Fruit fly (Drosophila melanogaster) whole organism, embryonic: ENCODE results near the gene CG32437.

Experiments
- Bgb ChIP-seq: fragments of 200-800 bp; sonication (Bioruptor generic); IDR thresholded peaks from 2 replicates; pipeline ENCODE4 v1.3.6; 2022; ENCODE audit warnings: missing biosample characterization, missing genetic modification characterization; ENCODE audit not compliant: partially characterized antibody
- Bteb2 ChIP-seq: fragments of 200-800 bp; sonication (Bioruptor generic); optimal IDR thresholded peaks from 2 replicates; lab custom pipeline; 2016; ENCODE audit warnings: missing biosample characterization, missing genetic modification characterization
- CG10321 ChIP-seq: fragments of 200-800 bp; sonication (Bioruptor generic); IDR thresholded peaks from 2 replicates; pipeline ENCODE4 v1.3.6; 2022; ENCODE audit warnings: missing biosample characterization, missing genetic modification characterization
- CG10431 ChIP-seq: fragments of 200-800 bp; sonication (Bioruptor generic); optimal IDR thresholded peaks from 3 replicates; lab custom pipeline; 2018; ENCODE audit warnings: missing biosample characterization, mild to moderate bottlenecking, missing genetic modification characterization
- CG14710 ChIP-seq: fragments of 200-800 bp; sonication (Bioruptor generic); optimal IDR thresholded peaks from 3 replicates; lab custom pipeline; 2019; ENCODE audit warnings: missing biosample characterization, mild to moderate bottlenecking, missing genetic modification characterization, moderate library complexity
- CG1647 ChIP-seq: fragments of 200-800 bp; sonication (Bioruptor generic); optimal IDR thresholded peaks from 3 replicates; lab custom pipeline; 2016; ENCODE audit warnings: missing biosample characterization, missing genetic modification characterization
- CG17359 ChIP-seq: fragments of 200-800 bp; sonication (Bioruptor generic); optimal IDR thresholded peaks from 3 replicates; lab custom pipeline; 2018; ENCODE audit warnings: missing biosample characterization, mild to moderate bottlenecking, missing genetic modification characterization, moderate library complexity
- CG2199 ChIP-seq: fragments of 200-800 bp; sonication (Bioruptor generic); IDR thresholded peaks from 3 replicates; pipeline ENCODE4 v1.3.6; 2022; ENCODE audit warnings: missing biosample characterization, missing genetic modification characterization
- CG31388 ChIP-seq: fragments of 200-800 bp; sonication (Bioruptor generic); optimal IDR thresholded peaks from 2 replicates; lab custom pipeline; 2016; ENCODE audit warnings: missing biosample characterization, missing genetic modification characterization
- CG4282 ChIP-seq: fragments of 200-800 bp; sonication (Bioruptor generic); optimal IDR thresholded peaks from 2 replicates; lab custom pipeline; 2016; ENCODE audit warnings: missing biosample characterization, missing genetic modification characterization
- CG4360 ChIP-seq: fragments of 200-800 bp; sonication (Bioruptor generic); IDR thresholded peaks from 2 replicates; pipeline ENCODE4 v1.3.6; 2022; ENCODE audit warnings: missing biosample characterization, missing genetic modification characterization
- CG4854 ChIP-seq: fragments of 200-800 bp; sonication (Bioruptor generic); optimal IDR thresholded peaks from 2 replicates; lab custom pipeline; 2016; ENCODE audit warnings: missing biosample characterization, missing genetic modification characterization, inconsistent platforms
- CG6683 ChIP-seq: fragments of 200-800 bp; sonication (Bioruptor generic); optimal IDR thresholded peaks from 2 replicates; lab custom pipeline; 2017; ENCODE audit warnings: missing biosample characterization, mild to moderate bottlenecking, missing genetic modification characterization, missing genetic modification reagents
- CG7372 ChIP-seq: fragments of 200-800 bp; sonication (Bioruptor generic); IDR thresholded peaks from 2 replicates; pipeline ENCODE4 v1.3.6; 2022; ENCODE audit warnings: missing biosample characterization, missing genetic modification characterization
- CG8089 ChIP-seq: fragments of 200-800 bp; sonication (Bioruptor generic); optimal IDR thresholded peaks from 3 replicates; lab custom pipeline; 2016; ENCODE audit warnings: missing biosample characterization, missing genetic modification characterization
- CG8290 ChIP-seq, 3 experiments: fragments of 200-800 bp; sonication (Bioruptor generic); optimal IDR thresholded peaks; 2 replicates each; lab custom pipeline; 2016 to 2019; ENCODE audit warnings: missing biosample characterization in 3 of 3, missing genetic modification characterization in 3 of 3, mild to moderate bottlenecking in 2 of 3, moderate library complexity in 1 of 3
- CG8765 ChIP-seq: fragments of 200-800 bp; sonication (Bioruptor generic); IDR thresholded peaks from 2 replicates; pipeline ENCODE4 v1.3.6; 2022; ENCODE audit warnings: missing biosample characterization, missing genetic modification characterization
- Dll ChIP-seq: fragments of 200-800 bp; sonication (Bioruptor generic); IDR thresholded peaks from 4 replicates; pipeline ENCODE4 v1.3.6; 2022; ENCODE audit warnings: missing biosample characterization, missing genetic modification characterization; ENCODE audit not compliant: partially characterized antibody
- E2f1 ChIP-seq: fragments of 200-800 bp; sonication (Bioruptor generic); IDR thresholded peaks from 2 replicates; pipeline ENCODE4 v1.3.6; 2022; ENCODE audit warnings: missing biosample characterization, missing genetic modification characterization
- H2.0 ChIP-seq: fragments of 200-800 bp; sonication (Bioruptor generic); IDR thresholded peaks from 2 replicates; pipeline ENCODE4 v1.3.6; 2022; ENCODE audit warnings: missing biosample characterization, missing genetic modification characterization
- Hmr ChIP-seq: fragments of 200-800 bp; sonication (Bioruptor generic); optimal IDR thresholded peaks from 3 replicates; lab custom pipeline; 2017; ENCODE audit warnings: mild to moderate bottlenecking, missing biosample characterization, missing genetic modification reagents, missing genetic modification characterization
- Kr ChIP-seq: fragments of 200-800 bp; sonication (Bioruptor generic); optimal IDR thresholded peaks from 2 replicates; lab custom pipeline; 2017; ENCODE audit warnings: missing biosample characterization, mild to moderate bottlenecking, missing genetic modification characterization
- Med ChIP-seq: fragments of 200-800 bp; sonication (Bioruptor generic); peaks from one replicate; lab custom pipeline; 2016; ENCODE audit warnings: missing biosample characterization, missing genetic modification characterization, mild to moderate bottlenecking, inconsistent platforms, moderate library complexity
- Mes4 ChIP-seq: fragments of 200-800 bp; sonication (Bioruptor generic); optimal IDR thresholded peaks from 2 replicates; lab custom pipeline; 2016; ENCODE audit warnings: missing biosample characterization, missing genetic modification characterization
- Myb ChIP-seq: fragments of 200-800 bp; sonication (Bioruptor generic); optimal IDR thresholded peaks from 2 replicates; lab custom pipeline; 2016; ENCODE audit warnings: missing biosample characterization, missing genetic modification characterization
- Nf-YC ChIP-seq: fragments of 200-800 bp; optimal IDR thresholded peaks from 3 replicates; lab custom pipeline; 2019; ENCODE audit warnings: missing biosample characterization, mild to moderate bottlenecking, missing genetic modification characterization, moderate library complexity
- Optix ChIP-seq: fragments of 200-800 bp; sonication (Bioruptor generic); IDR thresholded peaks from 3 replicates; pipeline ENCODE4 v1.3.6; 2022; ENCODE audit warnings: missing biosample characterization, missing genetic modification characterization
- Six4 ChIP-seq: fragments of 200-800 bp; sonication (Bioruptor generic); optimal IDR thresholded peaks from 2 replicates; lab custom pipeline; 2016; ENCODE audit warnings: missing biosample characterization, missing genetic modification characterization
- Xbp1 ChIP-seq: fragments of 200-800 bp; sonication (Bioruptor generic); optimal IDR thresholded peaks from 3 replicates; lab custom pipeline; 2016; ENCODE audit warnings: missing biosample characterization, mild to moderate bottlenecking, missing genetic modification characterization
- az2 ChIP-seq: fragments of 200-800 bp; sonication (Bioruptor generic); optimal IDR thresholded peaks from 3 replicates; lab custom pipeline; 2016; ENCODE audit warnings: missing biosample characterization, missing genetic modification characterization
- bab2 ChIP-seq: fragments of 200-800 bp; sonication (Bioruptor generic); optimal IDR thresholded peaks from 2 replicates; lab custom pipeline; 2016; ENCODE audit warnings: missing biosample characterization, missing genetic modification characterization
- btn ChIP-seq: fragments of 200-800 bp; sonication (Bioruptor generic); optimal IDR thresholded peaks from 2 replicates; lab custom pipeline; 2016; ENCODE audit warnings: missing biosample characterization, missing genetic modification characterization
- dmrt99B ChIP-seq: fragments of 200-800 bp; sonication (Bioruptor generic); optimal IDR thresholded peaks from 2 replicates; lab custom pipeline; 2018; ENCODE audit warnings: missing biosample characterization, mild to moderate bottlenecking, missing genetic modification characterization, moderate library complexity
- en ChIP-seq: fragments of 200-800 bp; sonication (Bioruptor generic); optimal IDR thresholded peaks from 2 replicates; lab custom pipeline; 2016; ENCODE audit warnings: missing biosample characterization, missing genetic modification characterization
- eyg ChIP-seq: fragments of 200-800 bp; sonication (Bioruptor generic); optimal IDR thresholded peaks from 3 replicates; lab custom pipeline; 2016; ENCODE audit warnings: missing biosample characterization, missing genetic modification characterization
- grn ChIP-seq: fragments of 200-800 bp; sonication (Bioruptor generic); optimal IDR thresholded peaks from 3 replicates; lab custom pipeline; 2017; ENCODE audit warnings: missing biosample characterization, missing genetic modification characterization
- gro ChIP-seq: fragments of 200-800 bp; sonication (Bioruptor generic); optimal IDR thresholded peaks from 2 replicates; lab custom pipeline; 2016; ENCODE audit warnings: missing biosample characterization, missing genetic modification characterization
- her ChIP-seq: fragments of 200-800 bp; sonication (Bioruptor generic); optimal IDR thresholded peaks from 2 replicates; lab custom pipeline; 2016; ENCODE audit warnings: missing biosample characterization, missing genetic modification characterization
- jing ChIP-seq: fragments of 200-800 bp; sonication (Bioruptor generic); optimal IDR thresholded peaks from 2 replicates; lab custom pipeline; 2018; ENCODE audit warnings: missing biosample characterization, mild to moderate bottlenecking, missing genetic modification characterization
- lov ChIP-seq, 2 experiments: fragments of 200-800 bp in 1 of 2; fragments of >200 bp in 1 of 2; sonication (Bioruptor generic) in 1 of 2; IDR thresholded peaks in 1 of 2; optimal IDR thresholded peaks in 1 of 2; 2 replicates in 1 of 2; 3 replicates in 1 of 2; pipeline versions ENCODE4 v1.3.6 to Lab custom; 2017 to 2022; ENCODE audit warnings: missing biosample characterization in 1 of 2, missing genetic modification characterization in 1 of 2
- row ChIP-seq: fragments of 200-800 bp; sonication (Bioruptor generic); IDR thresholded peaks from 3 replicates; pipeline ENCODE4 v1.3.6; 2022; ENCODE audit warnings: missing biosample characterization, missing genetic modification characterization
- schlank ChIP-seq: fragments of 200-800 bp; sonication (Bioruptor generic); optimal IDR thresholded peaks from 2 replicates; lab custom pipeline; 2018; ENCODE audit warnings: missing biosample characterization, mild to moderate bottlenecking, missing genetic modification characterization
- sens ChIP-seq: fragments of 200-800 bp; sonication (Bioruptor generic); peaks from one replicate; lab custom pipeline; 2016; ENCODE audit warnings: missing biosample characterization, missing genetic modification characterization
- seq ChIP-seq: fragments of 200-800 bp; sonication (Bioruptor generic); IDR thresholded peaks from 2 replicates; pipeline ENCODE4 v1.3.6; 2022; ENCODE audit warnings: missing biosample characterization, missing genetic modification characterization
- so ChIP-seq: fragments of 200-800 bp; sonication (Bioruptor generic); IDR thresholded peaks from 3 replicates; pipeline ENCODE4 v1.3.6; 2022; ENCODE audit warnings: missing biosample characterization, missing genetic modification characterization
- sr ChIP-seq: fragments of 200-800 bp; sonication (Bioruptor generic); IDR thresholded peaks from 3 replicates; pipeline ENCODE4 v1.3.6; 2022; ENCODE audit warnings: missing biosample characterization, missing genetic modification characterization
- stwl ChIP-seq: fragments of 200-800 bp; sonication (Bioruptor generic); optimal IDR thresholded peaks from 3 replicates; lab custom pipeline; 2018; ENCODE audit warnings: missing biosample characterization, mild to moderate bottlenecking, missing genetic modification characterization, moderate library complexity
- tll ChIP-seq, 2 experiments: fragments of 200-800 bp in 1 of 2; fragments of >200 bp in 1 of 2; sonication (Bioruptor generic) in 1 of 2; optimal IDR thresholded peaks; 2 replicates each; lab custom pipeline; 2017 to 2019; ENCODE audit warnings: missing biosample characterization in 2 of 2, missing genetic modification characterization in 2 of 2, mild to moderate bottlenecking in 1 of 2, moderate library complexity in 1 of 2
- vnd ChIP-seq: fragments of 200-800 bp; sonication (Bioruptor generic); IDR thresholded peaks from 3 replicates; pipeline ENCODE4 v1.3.6; 2022; ENCODE audit warnings: missing biosample characterization, missing genetic modification characterization; ENCODE audit not compliant: partially characterized antibody

Gene CG32437

dm6 chr3L:21317416-21318259 is 39.8 kb upstream of the CG32437 start, which contains the start of gene Pc (continued):
- peak; percentile 57 for TF ChIP-seq Hmr (GFP tag; lab: Kevin White, UChicago)
- no peak for TF ChIP-seq CG4360
- no peak for TF ChIP-seq H2.0 (GFP tag; lab: Robert Waterston, UW)
- TF ChIP-seq Kr (GFP tag; lab: Kevin White, UChicago), result no peak
- peak; percentile 13 for TF ChIP-seq CG8290 (GFP tag; optimal IDR thresholded peaks at IDR 0.05; lab: Kevin White, UChicago)
- TF ChIP-seq CG8290 (tag; optimal IDR thresholded peaks at IDR 0.05; lab: Kevin White, UChicago), result peak in 1 of 2 experiments; percentile 78
- peak; percentile 84 for TF ChIP-seq Dll (GFP tag; lab: Robert Waterston, UW)
- peak; percentile 93 for TF ChIP-seq Bgb (GFP tag; lab: Robert Waterston, UW)
- TF ChIP-seq stwl (tag; lab: Kevin White, UChicago), result peak; percentile 89
- no peak for TF ChIP-seq so (GFP tag; lab: Robert Waterston, UW)
- TF ChIP-seq lov (optimal IDR thresholded peaks at IDR 0.05; lab: Kevin White, UChicago), result no peak
- no peak for TF ChIP-seq lov (GFP tag; IDR thresholded peaks at IDR 0.05; lab: Robert Waterston, UW)
- TF ChIP-seq CG2199 (GFP tag; lab: Robert Waterston, UW), result no peak
- no peak for TF ChIP-seq CG31388
- peak; percentile 10 for TF ChIP-seq Xbp1 (GFP tag; lab: Kevin White, UChicago)
- TF ChIP-seq az2 (GFP tag; lab: Kevin White, UChicago), result no peak
- peak in 1 of 2 experiments; percentile 46 for TF ChIP-seq tll (GFP tag; optimal IDR thresholded peaks at IDR 0.05; lab: Kevin White, UChicago)
- no peak for TF ChIP-seq CG10321
- TF ChIP-seq CG7372, result no peak
- TF ChIP-seq CG4282 (GFP tag; lab: Kevin White, UChicago), result peak; percentile 40
- no peak for TF ChIP-seq CG8089
- TF ChIP-seq grn (GFP tag; lab: Kevin White, UChicago), result no peak
- no peak for TF ChIP-seq CG17359
- peak; percentile 73 for TF ChIP-seq Myb (GFP tag; lab: Kevin White, UChicago)
- TF ChIP-seq jing (GFP tag; lab: Kevin White, UChicago), result no peak
- TF ChIP-seq vnd, result peak; percentile 84
- TF ChIP-seq seq, result no peak; the same call in 1 of the 2 replicates
- no peak for TF ChIP-seq Six4 (GFP tag; lab: Kevin White, UChicago)
- TF ChIP-seq CG8765 (GFP tag; lab: Robert Waterston, UW), result no peak
- TF ChIP-seq sens (GFP tag; lab: Kevin White, UChicago), result peak; percentile 51
- TF ChIP-seq sr (GFP tag; lab: Robert Waterston, UW), result no peak
- TF ChIP-seq CG14710 (tag; lab: Kevin White, UChicago), result peak; percentile 74
- no peak for TF ChIP-seq Optix
- TF ChIP-seq dmrt99B, result no peak
- peak; percentile 25 for TF ChIP-seq CG4854 (GFP tag; lab: Kevin White, UChicago)
- no peak for TF ChIP-seq CG10431 (GFP tag; lab: Kevin White, UChicago)
- TF ChIP-seq CG1647 (GFP tag; lab: Kevin White, UChicago), result no peak
- peak; percentile 63 for TF ChIP-seq gro (GFP tag; lab: Kevin White, UChicago)
- TF ChIP-seq Bteb2 (GFP tag; lab: Kevin White, UChicago), result no peak
- TF ChIP-seq eyg (GFP tag; lab: Kevin White, UChicago), result no peak
- no peak for TF ChIP-seq E2f1 (GFP tag; lab: Robert Waterston, UW)
- TF ChIP-seq Nf-YC (tag; lab: Kevin White, UChicago), result peak; percentile 44
- TF ChIP-seq her (GFP tag; lab: Kevin White, UChicago), result peak; percentile 12
- TF ChIP-seq bab2 (GFP tag; lab: Kevin White, UChicago), result no peak
- TF ChIP-seq Mes4, result no peak
- peak; percentile 88 for TF ChIP-seq Med (GFP tag; lab: Kevin White, UChicago)
- TF ChIP-seq btn (GFP tag; lab: Kevin White, UChicago), result no peak
- peak; percentile 18; the same call in 1 of the 3 replicates for TF ChIP-seq row (GFP tag; lab: Robert Waterston, UW)
- TF ChIP-seq schlank (tag; lab: Kevin White, UChicago), result no peak
- TF ChIP-seq CG6683, result no peak
- TF ChIP-seq en (GFP tag; lab: Kevin White, UChicago), result no peak
